Fruit fly (Drosophila melanogaster) whole organism, embryonic: ENCODE data around the gene CG6654.

Experiments used
- CG15601 ChIP-seq: fragments of 200-800 bp; sonication (Bioruptor generic); optimal IDR thresholded peaks from 3 replicates; lab custom pipeline; 2019; ENCODE audit warnings: missing biosample characterization, mild to moderate bottlenecking, missing genetic modification characterization, moderate library complexity
- E2f2 ChIP-seq: fragments of 200-800 bp; sonication (Bioruptor generic); IDR thresholded peaks from 2 replicates; pipeline ENCODE4 v1.3.6; 2022; ENCODE audit warnings: missing biosample characterization, missing genetic modification characterization
- Hr78 ChIP-seq, 2 experiments: fragments of 200-800 bp in 1 of 2; fragments of >200 bp in 1 of 2; sonication (Bioruptor generic) in 1 of 2; optimal IDR thresholded peaks; 2 replicates each; lab custom pipeline; 2017 to 2019; ENCODE audit warnings: missing biosample characterization in 2 of 2, missing genetic modification characterization in 2 of 2, mild to moderate bottlenecking in 1 of 2, moderate library complexity in 1 of 2
- Sin3A ChIP-seq: fragments of >200 bp; optimal IDR thresholded peaks from 2 replicates; lab custom pipeline; 2018
- ac ChIP-seq: fragments of 200-800 bp; sonication (Bioruptor generic); optimal IDR thresholded peaks from 3 replicates; lab custom pipeline; 2017; ENCODE audit warnings: missing biosample characterization, mild to moderate bottlenecking, missing genetic modification characterization
- knrl ChIP-seq: fragments of 200-800 bp; sonication (Bioruptor generic); IDR thresholded peaks from 3 replicates; pipeline ENCODE4 v1.3.6; 2022; ENCODE audit warnings: missing biosample characterization, missing genetic modification characterization; ENCODE audit not compliant: partially characterized antibody
- vfl ChIP-seq: fragments of 200-800 bp; sonication (Bioruptor generic); optimal IDR thresholded peaks from 2 replicates; lab custom pipeline; 2016; ENCODE audit warnings: missing biosample characterization, missing genetic modification characterization

- TF ChIP-seq ac (GFP tag; lab: Kevin White, UChicago) (no peak), Sin3A (lab: Kevin White, UChicago) (no peak), vfl (GFP tag; lab: Kevin White, UChicago) (no peak), CG15601 (tag; lab: Kevin White, UChicago) (no peak), Hr78 (GFP tag; optimal IDR thresholded peaks at IDR 0.05; lab: Kevin White, UChicago) (no peak), knrl (GFP tag; lab: Robert Waterston, UW) (no peak), E2f2 (GFP tag; lab: Robert Waterston, UW) (no peak)
These were observed 16.8 kb upstream of the CG6654 start, which contains the start of gene CG34316 for dm6 chr3R:15230285-15230684.
